Fruit fly (Drosophila melanogaster) whole organism, wandering third instar larva: Measurements from ENCODE around the gene Nf-YA.

ENCODE experiments used
- CG32264 ChIP-seq: fragments of 200-800 bp; sonication (Bioruptor generic); optimal IDR thresholded peaks from 2 replicates; lab custom pipeline; 2016; ENCODE audit warnings: missing biosample characterization, missing genetic modification characterization
- CrebA ChIP-seq: fragments of 200-800 bp; sonication (Bioruptor generic); optimal IDR thresholded peaks from 2 replicates; lab custom pipeline; 2016; ENCODE audit warnings: missing biosample characterization, mild to moderate bottlenecking, missing genetic modification characterization, borderline replicate concordance
- Jra ChIP-seq: sonication (Bioruptor generic); optimal IDR thresholded peaks from 2 replicates; lab custom pipeline; 2016; ENCODE audit warnings: missing biosample characterization, missing genetic modification characterization
- Myc ChIP-seq: fragments of >200 bp; optimal IDR thresholded peaks from 2 replicates; lab custom pipeline; 2017
- N ChIP-seq: fragments of >200 bp; optimal IDR thresholded peaks from 2 replicates; lab custom pipeline; 2018; ENCODE audit warnings: missing biosample characterization, missing external identifiers, missing genetic modification characterization
- OdsH ChIP-seq: fragments of 200-800 bp; sonication (Bioruptor generic); optimal IDR thresholded peaks from 2 replicates; lab custom pipeline; 2016; ENCODE audit warnings: missing biosample characterization, mild to moderate bottlenecking, missing genetic modification characterization
- Sp1 ChIP-seq: fragments of 200-800 bp; sonication (Bioruptor generic); optimal IDR thresholded peaks from 3 replicates; lab custom pipeline; 2019; ENCODE audit warnings: missing biosample characterization, mild to moderate bottlenecking, missing genetic modification characterization, moderate library complexity
- br ChIP-seq: fragments of 200-800 bp; sonication (Bioruptor generic); optimal IDR thresholded peaks from 2 replicates; lab custom pipeline; 2016; ENCODE audit warnings: missing biosample characterization, missing genetic modification characterization
- brk ChIP-seq: fragments of 200-800 bp; sonication (Bioruptor generic); optimal IDR thresholded peaks from 2 replicates; lab custom pipeline; 2016; ENCODE audit warnings: missing biosample characterization, mild to moderate bottlenecking, missing genetic modification characterization
- dmrt93B ChIP-seq: fragments of 200-800 bp; sonication (Bioruptor generic); optimal IDR thresholded peaks from 2 replicates; lab custom pipeline; 2018; ENCODE audit warnings: missing biosample characterization, mild to moderate bottlenecking, missing genetic modification characterization
- foxo ChIP-seq, 2 experiments: fragments of 200-800 bp; sonication (Bioruptor generic); optimal IDR thresholded peaks; 2 replicates in 1 of 2; 3 replicates in 1 of 2; lab custom pipeline; 2016 to 2017; ENCODE audit warnings: missing biosample characterization in 2 of 2, missing genetic modification characterization in 2 of 2
- fru ChIP-seq: fragments of 200-800 bp; sonication (Bioruptor generic); optimal IDR thresholded peaks from 3 replicates; lab custom pipeline; 2016; ENCODE audit warnings: missing biosample characterization, mild to moderate bottlenecking, missing genetic modification characterization
- lola ChIP-seq: fragments of >200 bp; optimal IDR thresholded peaks from 2 replicates; lab custom pipeline; 2017; ENCODE audit warnings: missing biosample characterization, missing genetic modification characterization
- sage ChIP-seq: fragments of 200-800 bp; sonication (Bioruptor generic); optimal IDR thresholded peaks from 2 replicates; lab custom pipeline; 2016; ENCODE audit warnings: missing biosample characterization, mild to moderate bottlenecking, missing genetic modification characterization

DNA sequence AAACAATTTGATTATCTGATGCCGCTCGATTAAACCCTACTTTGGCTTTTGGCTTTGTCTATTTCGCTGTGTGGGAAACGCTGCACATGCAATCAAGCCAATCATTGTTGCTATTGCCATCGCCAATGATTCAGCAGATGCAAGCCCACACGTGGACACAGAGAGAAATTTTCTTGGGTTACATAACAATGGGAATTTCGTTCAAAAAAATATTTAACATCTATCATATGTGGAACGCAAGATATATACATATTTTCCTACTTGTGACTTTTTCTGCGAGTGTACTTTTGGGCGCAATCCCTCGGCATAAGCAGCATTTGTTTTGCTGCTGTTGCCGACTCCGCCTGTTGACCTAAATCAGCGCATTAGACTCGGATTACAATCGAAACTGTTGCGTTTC is 22.7 kb downstream of the Nf-YA start:
- TF ChIP-seq br (GFP tag; lab: Kevin White, UChicago) (no peak), CrebA (GFP tag; lab: Kevin White, UChicago) (no peak), Jra (GFP tag; lab: Kevin White, UChicago) (no peak), N (GFP tag; lab: Kevin White, UChicago) (no peak), CG32264 (GFP tag; lab: Kevin White, UChicago) (no peak), lola (no peak), brk (GFP tag; lab: Kevin White, UChicago) (no peak), fru (no peak), Myc (lab: Kevin White, UChicago) (no peak), Sp1 (GFP tag; lab: Kevin White, UChicago) (no peak), sage (GFP tag; lab: Kevin White, UChicago) (no peak), dmrt93B (GFP tag; lab: Kevin White, UChicago) (no peak), foxo (GFP tag; optimal IDR thresholded peaks at IDR 0.05; lab: Kevin White, UChicago) (no peak), OdsH (GFP tag; lab: Kevin White, UChicago) (no peak)
